Worm (Caenorhabditis elegans) whole organism, early embryonic: ENCODE data around the gene F35F10.13.

Experiments used
- B0310.2 ChIP-seq: sonication (generic microtip); optimal IDR thresholded peaks from 2 replicates; lab custom pipeline; 2016; ENCODE audit warnings: mild to moderate bottlenecking, missing genetic modification characterization, missing compliant biosample characterization
- F13C5.2 ChIP-seq: sonication (generic microtip); optimal IDR thresholded peaks from 2 replicates; lab custom pipeline; 2017; ENCODE audit warnings: mild to moderate bottlenecking, missing genetic modification characterization, inconsistent platforms, missing compliant biosample characterization
- aly-1 ChIP-seq: sonication (generic microtip); optimal IDR thresholded peaks from 2 replicates; lab custom pipeline; 2016; ENCODE audit warnings: missing genetic modification characterization, missing compliant biosample characterization
- ama-1 ChIP-seq: fragments of 150-350 bp; optimal IDR thresholded peaks from 2 replicates; lab custom pipeline; 2014
- ceh-13 ChIP-seq: fragments of 200-800 bp; sonication (Bioruptor generic); optimal IDR thresholded peaks from 2 replicates; lab custom pipeline; 2018; ENCODE audit warnings: mild to moderate bottlenecking, missing genetic modification characterization, missing compliant biosample characterization
- ceh-36 ChIP-seq: sonication (generic microtip); optimal IDR thresholded peaks from 2 replicates; lab custom pipeline; 2016; ENCODE audit warnings: missing genetic modification characterization, inconsistent platforms, missing compliant biosample characterization
- ets-7 ChIP-seq: sonication (generic microtip); optimal IDR thresholded peaks from 2 replicates; lab custom pipeline; 2016; ENCODE audit warnings: missing genotype, missing genetic modification characterization, missing compliant biosample characterization
- flt-1 ChIP-seq: fragments of 200-800 bp; sonication (Bioruptor generic); IDR thresholded peaks from 2 replicates; pipeline ENCODE4 v1.3.6; 2022; ENCODE audit warnings: missing genetic modification characterization, missing compliant biosample characterization
- hmbx-1 ChIP-seq: sonication (generic microtip); optimal IDR thresholded peaks from 2 replicates; lab custom pipeline; 2016; ENCODE audit warnings: mild to moderate bottlenecking, missing genetic modification characterization, missing compliant biosample characterization
- hmg-4 ChIP-seq: fragments of 200-800 bp; sonication (Bioruptor generic); optimal IDR thresholded peaks from 2 replicates; lab custom pipeline; 2018; ENCODE audit warnings: mild to moderate bottlenecking, missing genetic modification characterization, missing compliant biosample characterization
- hnd-1 ChIP-seq: sonication (generic microtip); optimal IDR thresholded peaks from 2 replicates; lab custom pipeline; 2016; ENCODE audit warnings: missing genetic modification characterization, missing compliant biosample characterization
- pes-1 ChIP-seq: fragments of 200-800 bp; sonication (Bioruptor generic); IDR thresholded peaks from 2 replicates; pipeline ENCODE4 v1.3.6; 2022; ENCODE audit warnings: missing genetic modification reagents, missing genetic modification characterization, missing compliant biosample characterization
- scrt-1 ChIP-seq: fragments of 200-800 bp; sonication (Bioruptor generic); IDR thresholded peaks from 2 replicates; pipeline ENCODE4 v1.3.6; 2022; ENCODE audit warnings: missing genetic modification characterization, missing compliant biosample characterization
- sea-1 ChIP-seq: fragments of 200-800 bp; sonication (Bioruptor generic); conservative IDR thresholded peaks from 2 replicates; pipeline ENCODE4 v1.3.6; 2022; ENCODE audit warnings: missing genetic modification characterization, missing compliant biosample characterization
- tbx-11 ChIP-seq: fragments of 200-800 bp; sonication (Bioruptor generic); IDR thresholded peaks from 2 replicates; pipeline ENCODE4 v1.3.6; 2022; ENCODE audit warnings: missing genetic modification characterization, missing compliant biosample characterization
- tbx-37 ChIP-seq: fragments of 200-800 bp; sonication (Bioruptor generic); conservative IDR thresholded peaks from 2 replicates; pipeline ENCODE4 v1.3.6; 2022; ENCODE audit warnings: missing genetic modification reagents, missing genetic modification characterization, missing compliant biosample characterization
- tra-4 ChIP-seq: sonication (generic microtip); optimal IDR thresholded peaks from 2 replicates; lab custom pipeline; 2017; ENCODE audit warnings: missing genetic modification characterization, missing compliant biosample characterization

Gene F35F10.13

ce11 chrV:3332023-3332422 lies 13.1 kb upstream of the F35F10.13 start, which contains the start of gene C17B7.9:
TSS of gene C17B7.9 (minus strand) at chrV:3332123.
- TF ChIP-seq ceh-13 (GFP tag; lab: Kevin White, UChicago) = no peak
- TF ChIP-seq flt-1 (GFP tag; lab: Robert Waterston, UW) = no peak
- TF ChIP-seq ets-7 (tag; lab: Kevin White, UChicago) = no peak
- no peak for TF ChIP-seq B0310.2
- TF ChIP-seq F13C5.2 (tag; lab: Kevin White, UChicago) = no peak
- TF ChIP-seq tbx-37 = no peak
- TF ChIP-seq hmbx-1 (tag; lab: Kevin White, UChicago) = no peak
- TF ChIP-seq ceh-36 (tag; lab: Kevin White, UChicago) = no peak
- TF ChIP-seq tra-4 (tag; lab: Kevin White, UChicago) = no peak
- TF ChIP-seq hnd-1 (tag; lab: Kevin White, UChicago) = no peak
- TF ChIP-seq aly-1 (tag; lab: Kevin White, UChicago) = no peak
- no peak for TF ChIP-seq scrt-1 (GFP tag; lab: Robert Waterston, UW)
- no peak for TF ChIP-seq sea-1 (GFP tag; lab: Robert Waterston, UW)
- no peak for TF ChIP-seq pes-1 (GFP tag; lab: Robert Waterston, UW)
- TF ChIP-seq hmg-4 (GFP tag; lab: Kevin White, UChicago) = no peak
- no peak for TF ChIP-seq tbx-11 (GFP tag; lab: Robert Waterston, UW)
- TF ChIP-seq ama-1 (lab: Kevin White, UChicago) = no peak

- no peak for TF ChIP-seq ama-1 (lab: Kevin White, UChicago)
- no peak for TF ChIP-seq hnd-1 (tag; lab: Kevin White, UChicago)
- TF ChIP-seq pes-1 (GFP tag; lab: Robert Waterston, UW) = no peak
- no peak for TF ChIP-seq ceh-36 (tag; lab: Kevin White, UChicago)
- TF ChIP-seq tbx-37 = no peak
- TF ChIP-seq aly-1 (tag; lab: Kevin White, UChicago) = no peak
- TF ChIP-seq hmg-4 (GFP tag; lab: Kevin White, UChicago) = no peak
- TF ChIP-seq F13C5.2 (tag; lab: Kevin White, UChicago) = no peak
- no peak for TF ChIP-seq hmbx-1 (tag; lab: Kevin White, UChicago)
- TF ChIP-seq B0310.2 = no peak
- no peak for TF ChIP-seq scrt-1 (GFP tag; lab: Robert Waterston, UW)
- no peak for TF ChIP-seq flt-1 (GFP tag; lab: Robert Waterston, UW)
These were observed 5.3 kb upstream of the F35F10.13 start, which contains the start of gene C17B7.8 for ce11 chrV:3324178-3324577. TSS of gene C17B7.8 (minus strand) at chrV:3324278.

DNA sequence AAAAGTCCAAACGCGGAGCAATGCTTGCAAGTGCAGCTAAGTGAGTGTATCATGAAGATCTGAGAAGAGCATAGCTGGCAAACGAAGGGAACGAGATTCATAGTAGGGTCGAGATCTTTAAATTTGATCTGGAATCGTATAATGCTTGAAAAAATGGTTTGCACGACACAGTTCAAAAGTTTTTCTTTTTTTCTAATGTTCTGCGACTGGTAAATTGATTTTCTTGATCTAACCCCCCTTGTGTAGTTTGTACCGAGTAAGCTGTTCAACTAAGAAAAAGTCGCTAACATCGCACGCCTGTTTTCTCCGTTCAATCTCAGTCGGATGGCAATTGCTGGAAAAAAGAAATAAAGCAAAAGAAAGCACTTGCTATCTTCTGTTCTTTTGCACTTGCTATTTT lies 1.6 kb upstream of the F35F10.13 start, which contains the start of gene C17B7.14:
C17B7.14 (minus strand) TSS at position 101 of the 400 bp plus-strand sequence.
- TF ChIP-seq B0310.2 = no peak
- TF ChIP-seq pes-1 (GFP tag; lab: Robert Waterston, UW) = no peak
- TF ChIP-seq ceh-13 (GFP tag; lab: Kevin White, UChicago) = no peak
- TF ChIP-seq aly-1 (tag; lab: Kevin White, UChicago) = no peak
- TF ChIP-seq hmg-4 (GFP tag; lab: Kevin White, UChicago) = no peak
- TF ChIP-seq tra-4 (tag; lab: Kevin White, UChicago) = no peak
- no peak for TF ChIP-seq ama-1 (lab: Kevin White, UChicago)
- TF ChIP-seq sea-1 (GFP tag; lab: Robert Waterston, UW) = no peak
- TF ChIP-seq ceh-36 (tag; lab: Kevin White, UChicago) = no peak
- TF ChIP-seq scrt-1 (GFP tag; lab: Robert Waterston, UW) = no peak
- TF ChIP-seq tbx-11 (GFP tag; lab: Robert Waterston, UW) = no peak
- TF ChIP-seq hmbx-1 (tag; lab: Kevin White, UChicago) = no peak
- no peak for TF ChIP-seq tbx-37
- no peak for TF ChIP-seq ets-7 (tag; lab: Kevin White, UChicago)
- TF ChIP-seq hnd-1 (tag; lab: Kevin White, UChicago) = no peak
- no peak for TF ChIP-seq flt-1 (GFP tag; lab: Robert Waterston, UW)
- TF ChIP-seq F13C5.2 (tag; lab: Kevin White, UChicago) = no peak

ce11 chrV:3320005-3320404 lies 1.1 kb upstream of the F35F10.13 start, which contains the start of gene F35F10.14:
TSS of gene F35F10.14 (minus strand) at chrV:3320105.
- TF ChIP-seq tra-4 (tag; lab: Kevin White, UChicago) = no peak
- TF ChIP-seq hmg-4 (GFP tag; lab: Kevin White, UChicago) = no peak
- no peak for TF ChIP-seq aly-1 (tag; lab: Kevin White, UChicago)
- no peak for TF ChIP-seq F13C5.2 (tag; lab: Kevin White, UChicago)
- no peak for TF ChIP-seq hmbx-1 (tag; lab: Kevin White, UChicago)
- no peak for TF ChIP-seq scrt-1 (GFP tag; lab: Robert Waterston, UW)
- TF ChIP-seq ama-1 (lab: Kevin White, UChicago) = no peak
- TF ChIP-seq hnd-1 (tag; lab: Kevin White, UChicago) = no peak
- TF ChIP-seq tbx-11 (GFP tag; lab: Robert Waterston, UW) = no peak

- TF ChIP-seq ets-7 (tag; lab: Kevin White, UChicago) (no peak), tra-4 (tag; lab: Kevin White, UChicago) (no peak), aly-1 (tag; lab: Kevin White, UChicago) (no peak)
These were observed 2.8 kb downstream of the F35F10.13 start, which contains the start of gene F35F10.1 for ce11 chrV:3316108-3316507. TSS of gene F35F10.1 (plus strand) at chrV:3316307.

ce11 chrV:3315308-3315707 lies 3.6 kb downstream of the F35F10.13 start, which contains the start of gene arrd-19:
TSS of gene arrd-19 (minus strand) at chrV:3315516.
- no peak for TF ChIP-seq ceh-36 (tag; lab: Kevin White, UChicago)
- no peak for TF ChIP-seq tbx-11 (GFP tag; lab: Robert Waterston, UW)
- TF ChIP-seq flt-1 (GFP tag; lab: Robert Waterston, UW) = no peak
- no peak for TF ChIP-seq ceh-13 (GFP tag; lab: Kevin White, UChicago)
- TF ChIP-seq scrt-1 (GFP tag; lab: Robert Waterston, UW) = no peak
- TF ChIP-seq hmbx-1 (tag; lab: Kevin White, UChicago) = no peak
- no peak for TF ChIP-seq tra-4 (tag; lab: Kevin White, UChicago)
- TF ChIP-seq ets-7 (tag; lab: Kevin White, UChicago) = no peak
- TF ChIP-seq tbx-37 = no peak
- no peak for TF ChIP-seq sea-1 (GFP tag; lab: Robert Waterston, UW)
- no peak for TF ChIP-seq aly-1 (tag; lab: Kevin White, UChicago)
- TF ChIP-seq ama-1 (lab: Kevin White, UChicago) = no peak
- no peak for TF ChIP-seq B0310.2
- no peak for TF ChIP-seq hnd-1 (tag; lab: Kevin White, UChicago)
- no peak for TF ChIP-seq pes-1 (GFP tag; lab: Robert Waterston, UW)
